Worm (Caenorhabditis elegans): ENCODE data around the gene cyn-7.

DNA sequence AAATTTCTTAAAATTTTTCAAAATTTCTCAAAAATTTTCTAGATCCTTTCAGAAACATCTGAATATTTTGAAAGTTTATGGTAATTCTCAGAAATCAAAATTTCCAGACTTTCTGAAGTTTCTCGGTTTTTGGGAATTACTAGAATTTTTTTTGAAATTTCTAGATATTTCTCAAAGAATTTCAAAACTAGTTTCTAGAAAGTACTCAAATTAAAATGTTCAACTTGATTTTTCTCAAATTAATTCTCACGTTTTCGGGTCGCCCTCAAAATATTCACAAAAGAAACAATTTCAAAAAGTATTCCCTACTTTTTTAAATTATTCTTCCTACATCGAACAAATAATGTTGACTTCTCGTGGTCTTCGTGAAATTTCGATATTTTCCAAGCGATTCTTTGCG lies 7.4 kb downstream of the cyn-7 start, which contains the start of gene T09F5.10:
- TF ChIP-seq mcd-1 (GFP tag; IDR thresholded peaks at IDR 0.05) (no peak), B0035.1 (tag; optimal IDR thresholded peaks at IDR 0.05) (no peak), B0261.1 (tag; optimal IDR thresholded peaks at IDR 0.05) (no peak), attf-3 (GFP tag; conservative IDR thresholded peaks at IDR 0.05) (no peak), hmg-20 (GFP tag; IDR thresholded peaks at IDR 0.05) (no peak), bed-2 (GFP tag; IDR thresholded peaks at IDR 0.05) (no peak), nfya-2 (GFP tag; IDR thresholded peaks at IDR 0.05) (no peak), ccch-3 (GFP tag; optimal IDR thresholded peaks at IDR 0.05) (no peak), Y95B8A.8 (GFP tag; IDR thresholded peaks at IDR 0.05) (no peak), dpl-1 (GFP tag; optimal IDR thresholded peaks at IDR 0.05) (no peak), F49E8.2 (tag; optimal IDR thresholded peaks at IDR 0.05; ENCODE audit: insufficient read depth) (no peak), ama-1 (optimal IDR thresholded peaks at IDR 0.05) (no peak), ama-1 (GFP tag; optimal IDR thresholded peaks at IDR 0.05) (no peak), F37B4.10 (GFP tag; IDR thresholded peaks at IDR 0.05) (no peak)

Data from whole organism, young adult.